Worm (Caenorhabditis elegans) whole organism, L4/young adult: Measurements from ENCODE around the gene F54E12.2.

Experiments
- W03F9.2 ChIP-seq: fragments of 150-350 bp; optimal IDR thresholded peaks from 2 replicates; lab custom pipeline; 2014; ENCODE audit warnings: missing biosample characterization, missing genetic modification characterization
- him-1 ChIP-seq: sonication (generic microtip); optimal IDR thresholded peaks from 2 replicates; lab custom pipeline; 2016; ENCODE audit warnings: missing genotype, missing genetic modification reagents, missing genetic modification characterization, missing compliant biosample characterization

DNA sequence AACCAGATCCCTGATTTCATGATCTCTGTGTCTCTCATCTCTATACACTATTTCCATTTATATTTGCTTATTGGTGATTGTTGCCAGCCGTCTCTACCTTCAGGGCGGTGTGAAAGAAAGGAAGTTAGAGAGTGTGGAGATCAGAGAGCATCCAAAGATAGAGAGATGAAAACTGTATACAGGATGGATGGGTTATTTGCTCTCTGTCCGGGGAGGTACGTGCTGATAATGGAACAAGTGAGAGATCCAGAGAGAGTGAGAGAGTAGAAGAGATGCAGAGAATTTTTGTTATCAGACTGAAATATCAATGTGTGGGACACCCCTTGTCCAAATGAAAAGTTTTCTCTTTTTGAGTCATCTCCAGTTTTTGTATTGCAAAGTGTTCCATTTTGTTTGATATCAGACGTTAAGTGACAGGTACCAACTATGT, 52.9 kb downstream of the F54E12.2 start:
- no peak for TF ChIP-seq him-1
- no peak for TF ChIP-seq W03F9.2 (tag; lab: Kevin White, UChicago)
